Worm (Caenorhabditis elegans) whole organism, L1 larva: ENCODE results near the gene fbxc-15.

Source experiments
- dpl-1 ChIP-seq, 3 experiments: fragments of 150-350 bp in 2 of 3; sonication (generic microtip) in 1 of 3; optimal IDR thresholded peaks; 2 replicates each; lab custom pipeline; 2014 to 2017; ENCODE audit warnings: missing biosample characterization in 3 of 3, missing genetic modification characterization in 3 of 3, missing genetic modification reagents in 3 of 3
- hpl-2 ChIP-seq: fragments of 150-350 bp; optimal IDR thresholded peaks from 2 replicates; lab custom pipeline; 2014; ENCODE audit warnings: missing biosample characterization, missing genetic modification reagents, missing genetic modification characterization
- lin-14 ChIP-seq: fragments of 200-800 bp; sonication (Bioruptor generic); optimal IDR thresholded peaks from 2 replicates; lab custom pipeline; 2018; ENCODE audit warnings: mild to moderate bottlenecking, missing genetic modification characterization, moderate library complexity, missing compliant biosample characterization
- lin-39 ChIP-seq: fragments of 150-350 bp; optimal IDR thresholded peaks from 2 replicates; lab custom pipeline; 2014; ENCODE audit warnings: missing biosample characterization, missing genetic modification reagents, missing genetic modification characterization
- mdl-1 ChIP-seq, 2 experiments: fragments of 150-350 bp; optimal IDR thresholded peaks; 2 replicates each; lab custom pipeline; 2014 to 2017; ENCODE audit warnings: missing biosample characterization in 2 of 2, missing genetic modification characterization in 2 of 2, inconsistent platforms in 1 of 2
- nhr-28 ChIP-seq: fragments of 150-350 bp; optimal IDR thresholded peaks from 2 replicates; lab custom pipeline; 2014; ENCODE audit warnings: missing biosample characterization, missing genetic modification characterization
- skn-1 ChIP-seq: fragments of 150-350 bp; optimal IDR thresholded peaks from 2 replicates; lab custom pipeline; 2014; ENCODE audit warnings: missing biosample characterization, missing genetic modification characterization
- xbp-1 ChIP-seq: sonication (generic microtip); optimal IDR thresholded peaks from 2 replicates; lab custom pipeline; 2016; ENCODE audit warnings: missing genetic modification characterization, missing compliant biosample characterization

DNA sequence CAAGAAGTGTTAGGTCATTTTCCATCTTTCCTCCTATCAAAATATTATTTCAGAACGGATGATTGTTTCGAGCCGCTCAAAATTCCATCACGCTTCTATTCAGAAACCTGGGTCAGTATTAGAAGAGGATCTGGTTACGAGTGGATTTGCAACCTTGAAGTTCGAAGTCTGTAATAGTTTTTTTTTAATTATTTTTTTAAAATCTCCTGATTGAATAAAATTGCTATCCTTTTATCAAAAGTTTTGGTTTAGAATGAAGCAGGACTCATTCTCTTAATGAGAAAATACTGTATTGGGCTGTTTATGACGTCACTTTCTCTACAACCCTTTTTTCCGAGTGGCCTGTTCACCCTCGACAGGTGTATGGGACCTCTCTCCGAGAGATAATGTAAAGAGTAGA is 9.2 kb downstream of the fbxc-15 start, which contains the start of gene fbxc-39:
- TF ChIP-seq mdl-1 (tag; optimal IDR thresholded peaks at IDR 0.05; lab: Kevin White, UChicago) (no peak), xbp-1 (tag; lab: Kevin White, UChicago) (no peak), dpl-1 (GFP tag; optimal IDR thresholded peaks at IDR 0.05; lab: Kevin White, UChicago) (no peak), lin-14 (GFP tag; lab: Kevin White, UChicago) (no peak), nhr-28 (tag; lab: Kevin White, UChicago) (no peak), lin-39 (tag; lab: Kevin White, UChicago) (no peak), hpl-2 (GFP tag; lab: Kevin White, UChicago) (no peak), skn-1 (tag; lab: Kevin White, UChicago) (no peak)
